Fruit fly (Drosophila melanogaster) whole organism, wandering third instar larva: Measurements from ENCODE around the gene CG17660.

Experiments used
- Dfd ChIP-seq: fragments of >200 bp; optimal IDR thresholded peaks from 2 replicates; lab custom pipeline; 2017; ENCODE audit warnings: missing biosample characterization, missing genetic modification characterization
- Myc ChIP-seq: fragments of >200 bp; optimal IDR thresholded peaks from 2 replicates; lab custom pipeline; 2017
- h ChIP-seq: fragments of 200-800 bp; sonication (Bioruptor generic); optimal IDR thresholded peaks from 3 replicates; lab custom pipeline; 2016; ENCODE audit warnings: missing biosample characterization, mild to moderate bottlenecking, missing genetic modification characterization
- psq ChIP-seq: fragments of 200-800 bp; sonication (Bioruptor generic); optimal IDR thresholded peaks from 3 replicates; lab custom pipeline; 2017; ENCODE audit warnings: missing biosample characterization, mild to moderate bottlenecking, missing genetic modification characterization, moderate library complexity
- sv ChIP-seq: fragments of 200-800 bp; sonication (Bioruptor generic); optimal IDR thresholded peaks from 3 replicates; lab custom pipeline; 2016; ENCODE audit warnings: missing biosample characterization, missing genetic modification characterization
- usp ChIP-seq: fragments of >200 bp; optimal IDR thresholded peaks from 2 replicates; lab custom pipeline; 2017; ENCODE audit warnings: missing biosample characterization, missing genetic modification characterization

DNA sequence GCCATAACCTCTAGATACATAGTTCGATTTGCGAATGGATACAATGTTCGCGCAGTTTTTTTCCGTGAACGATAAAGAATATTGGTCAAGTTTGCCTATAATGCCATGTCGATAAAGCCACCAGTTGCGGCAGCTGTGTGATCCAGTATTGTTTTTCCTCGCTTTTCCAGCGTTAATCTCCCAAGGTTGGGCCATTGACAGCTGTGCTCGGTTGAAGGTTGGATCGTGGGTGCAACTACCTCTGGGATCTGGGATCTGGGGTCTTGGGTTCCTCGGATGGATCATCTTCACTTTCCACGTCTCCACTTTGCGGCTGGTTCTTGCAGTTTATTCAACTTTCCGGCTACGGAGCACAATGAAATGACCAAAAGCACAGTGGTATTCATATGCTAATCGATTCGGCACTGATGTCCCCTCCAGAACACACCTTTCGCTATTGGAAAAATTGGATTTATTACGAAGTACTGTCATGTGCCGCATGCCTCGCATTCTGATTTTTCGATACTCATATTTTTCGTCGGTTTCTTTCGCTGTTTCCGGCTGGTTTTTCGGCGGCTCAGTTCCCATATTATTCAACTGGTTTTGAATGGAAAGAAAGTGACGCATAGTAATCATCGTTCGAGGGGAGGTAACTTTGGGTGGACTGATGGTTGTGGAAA lies 23.1 kb upstream of the CG17660 start:
- no peak for TF ChIP-seq Myc (lab: Kevin White, UChicago)
- TF ChIP-seq sv (GFP tag; lab: Kevin White, UChicago): no peak
- no peak for TF ChIP-seq usp (GFP tag; lab: Kevin White, UChicago)
- TF ChIP-seq Dfd (GFP tag; lab: Kevin White, UChicago): no peak
- no peak for TF ChIP-seq h (GFP tag; lab: Kevin White, UChicago)
- no peak for TF ChIP-seq psq (GFP tag; lab: Kevin White, UChicago)
